Fruit fly (Drosophila melanogaster) whole organism, embryonic: ENCODE data around the gene CkIIbeta.

Source experiments
- Aef1 ChIP-seq: fragments of 200-800 bp; sonication (Bioruptor generic); IDR thresholded peaks from 3 replicates; pipeline ENCODE4 v1.3.6; 2022; ENCODE audit warnings: missing biosample characterization, missing genetic modification characterization
- Atf3 ChIP-seq: fragments of 200-800 bp; sonication (Bioruptor generic); optimal IDR thresholded peaks from 3 replicates; lab custom pipeline; 2016; ENCODE audit warnings: missing biosample characterization, missing genetic modification characterization
- CG10959 ChIP-seq: fragments of 200-800 bp; sonication (Bioruptor generic); IDR thresholded peaks from 2 replicates; pipeline ENCODE4 v1.3.6; 2022; ENCODE audit warnings: missing biosample characterization, missing genetic modification characterization
- CG11093 ChIP-seq: fragments of 200-800 bp; sonication (Bioruptor generic); IDR thresholded peaks from 3 replicates; pipeline ENCODE4 v1.3.6; 2022; ENCODE audit warnings: missing biosample characterization, missing genetic modification characterization
- CG11456 ChIP-seq: fragments of 200-800 bp; sonication (Bioruptor generic); IDR thresholded peaks from 3 replicates; pipeline ENCODE4 v1.3.6; 2022; ENCODE audit warnings: missing biosample characterization, missing genetic modification characterization
- CG15073 ChIP-seq: fragments of 200-800 bp; sonication (Bioruptor generic); optimal IDR thresholded peaks from 2 replicates; lab custom pipeline; 2016; ENCODE audit warnings: missing biosample characterization, missing genetic modification characterization
- CG16779 ChIP-seq: fragments of 200-800 bp; sonication (Bioruptor generic); IDR thresholded peaks from 2 replicates; pipeline ENCODE4 v1.3.6; 2022; ENCODE audit warnings: missing biosample characterization, missing genetic modification characterization
- CG17912 ChIP-seq: fragments of 200-800 bp; sonication (Bioruptor generic); optimal IDR thresholded peaks from 2 replicates; lab custom pipeline; 2018; ENCODE audit warnings: missing biosample characterization, mild to moderate bottlenecking, missing genetic modification characterization
- CG2129 ChIP-seq: fragments of 200-800 bp; sonication (Bioruptor generic); IDR thresholded peaks from 2 replicates; pipeline ENCODE4 v1.3.6; 2022; ENCODE audit warnings: missing biosample characterization, missing genetic modification characterization; ENCODE audit not compliant: partially characterized antibody
- CG31365 ChIP-seq: fragments of 200-800 bp; sonication (Bioruptor generic); optimal IDR thresholded peaks from 2 replicates; lab custom pipeline; 2018; ENCODE audit warnings: missing biosample characterization, mild to moderate bottlenecking, missing genetic modification characterization
- CG6272 ChIP-seq: fragments of 200-800 bp; sonication (Bioruptor generic); IDR thresholded peaks from 2 replicates; pipeline ENCODE4 v1.3.6; 2022; ENCODE audit warnings: missing biosample characterization, missing genetic modification characterization
- CG6854 ChIP-seq: fragments of 200-800 bp; sonication (Bioruptor generic); optimal IDR thresholded peaks from 3 replicates; lab custom pipeline; 2017; ENCODE audit warnings: missing biosample characterization, mild to moderate bottlenecking, missing genetic modification characterization
- CG8765 ChIP-seq: fragments of 200-800 bp; sonication (Bioruptor generic); IDR thresholded peaks from 2 replicates; pipeline ENCODE4 v1.3.6; 2022; ENCODE audit warnings: missing biosample characterization, missing genetic modification characterization
- Chrac-16 ChIP-seq: fragments of 200-800 bp; sonication (Bioruptor generic); optimal IDR thresholded peaks from 3 replicates; lab custom pipeline; 2016; ENCODE audit warnings: missing biosample characterization, missing genetic modification characterization
- CrebB ChIP-seq: fragments of 200-800 bp; sonication (Bioruptor generic); optimal IDR thresholded peaks from 3 replicates; lab custom pipeline; 2018; ENCODE audit warnings: missing biosample characterization, mild to moderate bottlenecking, missing genetic modification characterization
- Dip2 ChIP-seq: fragments of 200-800 bp; sonication (Bioruptor generic); IDR thresholded peaks from 2 replicates; pipeline ENCODE4 v1.3.6; 2022; ENCODE audit warnings: missing biosample characterization, missing genetic modification characterization
- E2f1 ChIP-seq: fragments of 200-800 bp; sonication (Bioruptor generic); IDR thresholded peaks from 2 replicates; pipeline ENCODE4 v1.3.6; 2022; ENCODE audit warnings: missing biosample characterization, missing genetic modification characterization
- Eip74EF ChIP-seq, 2 experiments: fragments of 200-800 bp in 1 of 2; fragments of >200 bp in 1 of 2; sonication (Bioruptor generic) in 1 of 2; optimal IDR thresholded peaks; 2 replicates each; lab custom pipeline; 2017 to 2019; ENCODE audit warnings: missing biosample characterization in 2 of 2, missing genetic modification characterization in 2 of 2, mild to moderate bottlenecking in 1 of 2, moderate library complexity in 1 of 2
- Fer1 ChIP-seq: fragments of 200-800 bp; sonication (Bioruptor generic); optimal IDR thresholded peaks from 2 replicates; lab custom pipeline; 2017; ENCODE audit warnings: missing biosample characterization, mild to moderate bottlenecking, missing genetic modification characterization
- GATAe ChIP-seq: fragments of 200-800 bp; sonication (Bioruptor generic); conservative IDR thresholded peaks from 2 replicates; pipeline ENCODE4 v1.3.6; 2022; ENCODE audit warnings: missing biosample characterization, missing genetic modification characterization
- HLH54F ChIP-seq: fragments of 200-800 bp; sonication (Bioruptor generic); optimal IDR thresholded peaks from 3 replicates; lab custom pipeline; 2016; ENCODE audit warnings: missing biosample characterization, missing genetic modification characterization
- Hand ChIP-seq: fragments of 200-800 bp; sonication (Bioruptor generic); optimal IDR thresholded peaks from 2 replicates; lab custom pipeline; 2017; ENCODE audit warnings: mild to moderate bottlenecking, missing biosample characterization, missing genetic modification reagents, missing genetic modification characterization
- Hey ChIP-seq: fragments of 200-800 bp; sonication (Bioruptor generic); optimal IDR thresholded peaks from 3 replicates; lab custom pipeline; 2018; ENCODE audit warnings: missing biosample characterization, mild to moderate bottlenecking, missing genetic modification characterization
- Lhr ChIP-seq: fragments of 200-800 bp; sonication (Bioruptor generic); optimal IDR thresholded peaks from 3 replicates; lab custom pipeline; 2017; ENCODE audit warnings: mild to moderate bottlenecking, missing biosample characterization, missing genetic modification reagents, missing genetic modification characterization
- NC2α ChIP-seq: fragments of 200-800 bp; sonication (Bioruptor generic); optimal IDR thresholded peaks from 2 replicates; lab custom pipeline; 2016; ENCODE audit warnings: missing biosample characterization, missing genetic modification characterization
- Nf-YB ChIP-seq: fragments of 200-800 bp; sonication (Bioruptor generic); optimal IDR thresholded peaks from 3 replicates; lab custom pipeline; 2019; ENCODE audit warnings: missing biosample characterization, mild to moderate bottlenecking, missing genetic modification characterization, moderate library complexity
- Taf1 ChIP-seq: fragments of 200-800 bp; sonication (Bioruptor generic); IDR thresholded peaks from 2 replicates; pipeline ENCODE4 v1.3.6; 2022; ENCODE audit warnings: missing biosample characterization, missing genetic modification characterization
- Xrp1 ChIP-seq: fragments of 200-800 bp; sonication (Bioruptor generic); IDR thresholded peaks from 2 replicates; pipeline ENCODE4 v1.3.6; 2022; ENCODE audit warnings: missing biosample characterization, missing genetic modification characterization
- ash1 ChIP-seq: fragments of 200-800 bp; sonication (Bioruptor generic); optimal IDR thresholded peaks from 2 replicates; lab custom pipeline; 2018; ENCODE audit warnings: missing biosample characterization, mild to moderate bottlenecking, missing genetic modification characterization
- cad ChIP-seq: fragments of >200 bp; optimal IDR thresholded peaks from 2 replicates; lab custom pipeline; 2017; ENCODE audit warnings: missing biosample characterization, missing genetic modification characterization
- dan ChIP-seq: fragments of 200-800 bp; sonication (Bioruptor generic); IDR thresholded peaks from 2 replicates; pipeline ENCODE4 v1.3.6; 2022; ENCODE audit warnings: missing biosample characterization, missing genetic modification characterization
- dysf ChIP-seq: fragments of 200-800 bp; sonication (Bioruptor generic); IDR thresholded peaks from 3 replicates; pipeline ENCODE4 v1.3.6; 2022; ENCODE audit warnings: missing biosample characterization, missing genetic modification characterization
- ems ChIP-seq: fragments of 200-800 bp; sonication (Bioruptor generic); optimal IDR thresholded peaks from 3 replicates; lab custom pipeline; 2016; ENCODE audit warnings: missing biosample characterization, missing genetic modification characterization
- exex ChIP-seq: fragments of 200-800 bp; sonication (Bioruptor generic); optimal IDR thresholded peaks from 4 replicates; lab custom pipeline; 2018; ENCODE audit warnings: missing biosample characterization, mild to moderate bottlenecking, missing genetic modification characterization, moderate library complexity
- fd102C ChIP-seq: fragments of 200-800 bp; sonication (Bioruptor generic); optimal IDR thresholded peaks from 2 replicates; lab custom pipeline; 2018; ENCODE audit warnings: missing biosample characterization, mild to moderate bottlenecking, missing genetic modification characterization, moderate library complexity
- gsb ChIP-seq: fragments of 200-800 bp; sonication (Bioruptor generic); IDR thresholded peaks from 2 replicates; pipeline ENCODE4 v1.3.6; 2022; ENCODE audit warnings: missing biosample characterization, missing genetic modification characterization
- gt ChIP-seq: fragments of 200-800 bp; sonication (Bioruptor generic); IDR thresholded peaks from 2 replicates; pipeline ENCODE4 v1.3.6; 2022; ENCODE audit warnings: missing biosample characterization, missing genetic modification characterization
- her ChIP-seq: fragments of 200-800 bp; sonication (Bioruptor generic); optimal IDR thresholded peaks from 2 replicates; lab custom pipeline; 2016; ENCODE audit warnings: missing biosample characterization, missing genetic modification characterization
- inv ChIP-seq: fragments of 200-800 bp; sonication (Bioruptor generic); IDR thresholded peaks from 2 replicates; pipeline ENCODE4 v1.3.6; 2022; ENCODE audit warnings: missing biosample characterization, missing genetic modification characterization; ENCODE audit not compliant: partially characterized antibody
- jigr1 ChIP-seq: fragments of 200-800 bp; sonication (Bioruptor generic); IDR thresholded peaks from 3 replicates; pipeline ENCODE4 v1.3.6; 2022; ENCODE audit warnings: missing biosample characterization, missing genetic modification characterization
- kah ChIP-seq: fragments of 200-800 bp; sonication (Bioruptor generic); optimal IDR thresholded peaks from 2 replicates; lab custom pipeline; 2018; ENCODE audit warnings: missing biosample characterization, mild to moderate bottlenecking, missing genetic modification characterization
- kay ChIP-seq: fragments of 200-800 bp; sonication (Bioruptor generic); optimal IDR thresholded peaks from 2 replicates; lab custom pipeline; 2016; ENCODE audit warnings: missing biosample characterization, missing genetic modification characterization
- mam ChIP-seq: fragments of 200-800 bp; sonication (Bioruptor generic); optimal IDR thresholded peaks from 3 replicates; lab custom pipeline; 2016; ENCODE audit warnings: missing biosample characterization, missing genetic modification characterization
- pb ChIP-seq: fragments of 200-800 bp; sonication (Bioruptor generic); optimal IDR thresholded peaks from 3 replicates; lab custom pipeline; 2016; ENCODE audit warnings: missing biosample characterization, missing genetic modification characterization
- peb ChIP-seq: fragments of 200-800 bp; sonication (Bioruptor generic); IDR thresholded peaks from 2 replicates; pipeline ENCODE4 v1.3.6; 2022; ENCODE audit warnings: missing biosample characterization, missing genetic modification characterization
- repo ChIP-seq: fragments of 200-800 bp; sonication (Bioruptor generic); optimal IDR thresholded peaks from 2 replicates; lab custom pipeline; 2016; ENCODE audit warnings: missing biosample characterization, missing genetic modification characterization
- sisA ChIP-seq: fragments of 200-800 bp; sonication (Bioruptor generic); IDR thresholded peaks from 2 replicates; pipeline ENCODE4 v1.3.6; 2022; ENCODE audit warnings: missing biosample characterization, missing genetic modification characterization
- tup ChIP-seq: fragments of 200-800 bp; sonication (Bioruptor generic); optimal IDR thresholded peaks from 2 replicates; lab custom pipeline; 2016; ENCODE audit warnings: missing biosample characterization, mild to moderate bottlenecking, missing genetic modification characterization, moderate library complexity
- twi ChIP-seq: fragments of 200-800 bp; optimal IDR thresholded peaks from 2 replicates; lab custom pipeline; 2019; ENCODE audit warnings: missing biosample characterization, mild to moderate bottlenecking, missing genetic modification characterization, moderate library complexity
- unpg ChIP-seq: fragments of 200-800 bp; sonication (Bioruptor generic); optimal IDR thresholded peaks from 3 replicates; lab custom pipeline; 2018; ENCODE audit warnings: missing biosample characterization, mild to moderate bottlenecking, missing genetic modification characterization, moderate library complexity
- wek ChIP-seq: fragments of 200-800 bp; sonication (Bioruptor generic); optimal IDR thresholded peaks from 3 replicates; lab custom pipeline; 2018; ENCODE audit warnings: missing biosample characterization, mild to moderate bottlenecking, missing genetic modification characterization, moderate library complexity

Gene CkIIbeta

dm6 chrX:11846049-11846718 is 53.9 kb downstream of the CkIIbeta start, which contains the start of gene CG15740 (continued):
- TF ChIP-seq Eip74EF (GFP tag; optimal IDR thresholded peaks at IDR 0.05; lab: Kevin White, UChicago): peak in 1 of 2 experiments; percentile 3
- no peak for TF ChIP-seq cad
- no peak for TF ChIP-seq CG8765 (GFP tag; lab: Robert Waterston, UW)
- TF ChIP-seq CG15073 (GFP tag; lab: Kevin White, UChicago): no peak
- no peak for TF ChIP-seq ash1
- peak; percentile 39; the same call in 1 of the 2 replicates for TF ChIP-seq Xrp1 (GFP tag; lab: Robert Waterston, UW)
- no peak for TF ChIP-seq Nf-YB (GFP tag; lab: Kevin White, UChicago)
- no peak for TF ChIP-seq ems (GFP tag; lab: Kevin White, UChicago)
- TF ChIP-seq CG6854 (GFP tag; lab: Kevin White, UChicago): no peak
- TF ChIP-seq CrebB (tag; lab: Kevin White, UChicago): no peak
- TF ChIP-seq CG6272: no peak
- TF ChIP-seq CG31365 (tag; lab: Kevin White, UChicago): no peak
- no peak for TF ChIP-seq peb (GFP tag; lab: Robert Waterston, UW)
- no peak for TF ChIP-seq Taf1 (GFP tag; lab: Robert Waterston, UW)
- TF ChIP-seq kah: no peak
- no peak for TF ChIP-seq CG17912 (GFP tag; lab: Kevin White, UChicago)
- peak; percentile 77 for TF ChIP-seq dysf (GFP tag; lab: Robert Waterston, UW)
- no peak for TF ChIP-seq CG10959 (GFP tag; lab: Robert Waterston, UW)
- TF ChIP-seq sisA (GFP tag; lab: Robert Waterston, UW): peak; percentile 71
- no peak for TF ChIP-seq gt
- peak; percentile 16 for TF ChIP-seq unpg (GFP tag; lab: Kevin White, UChicago)
- TF ChIP-seq CG11093 (GFP tag; lab: Robert Waterston, UW): peak; percentile 40; the same call in 1 of the 3 replicates
- peak; percentile 10 for TF ChIP-seq Fer1 (GFP tag; lab: Kevin White, UChicago)
- no peak for TF ChIP-seq kay (GFP tag; lab: Kevin White, UChicago)
- no peak for TF ChIP-seq exex (tag; lab: Kevin White, UChicago)
- no peak for TF ChIP-seq CG2129
- no peak for TF ChIP-seq CG16779 (GFP tag; lab: Robert Waterston, UW)
- no peak for TF ChIP-seq twi (tag; lab: Kevin White, UChicago)
- TF ChIP-seq Dip2 (GFP tag; lab: Robert Waterston, UW): no peak
- no peak for TF ChIP-seq Hand (GFP tag; lab: Kevin White, UChicago)
- no peak for TF ChIP-seq inv (GFP tag; lab: Robert Waterston, UW)
- no peak for TF ChIP-seq dan
- TF ChIP-seq NC2α: no peak
- TF ChIP-seq pb: no peak
- TF ChIP-seq tup (GFP tag; lab: Kevin White, UChicago): no peak
- no peak for TF ChIP-seq her (GFP tag; lab: Kevin White, UChicago)
- TF ChIP-seq CG11456 (GFP tag; lab: Robert Waterston, UW): 0 out of 3 replicates have a peak, but pooled peaks have one; percentile 9
- TF ChIP-seq mam (GFP tag; lab: Kevin White, UChicago): peak; percentile 23
- TF ChIP-seq Atf3 (GFP tag; lab: Kevin White, UChicago): no peak
- no peak for TF ChIP-seq Lhr (GFP tag; lab: Kevin White, UChicago)
- TF ChIP-seq jigr1 (GFP tag; lab: Robert Waterston, UW): peak; percentile 21; the same call in 1 of the 3 replicates
- TF ChIP-seq Chrac-16 (GFP tag; lab: Kevin White, UChicago): peak; percentile 8
- no peak for TF ChIP-seq repo (GFP tag; lab: Kevin White, UChicago)
- TF ChIP-seq Hey (tag; lab: Kevin White, UChicago): no peak
- no peak for TF ChIP-seq fd102C (GFP tag; lab: Kevin White, UChicago)
- TF ChIP-seq HLH54F (GFP tag; lab: Kevin White, UChicago): no peak
- 0 out of 2 replicates have a peak, but pooled peaks have one; percentile 44 for TF ChIP-seq E2f1 (GFP tag; lab: Robert Waterston, UW)
- TF ChIP-seq gsb (GFP tag; lab: Robert Waterston, UW): 0 out of 2 replicates have a peak, but pooled peaks have one; percentile 35
- peak; percentile 63 for TF ChIP-seq Aef1 (GFP tag; lab: Robert Waterston, UW)
- TF ChIP-seq GATAe (GFP tag; lab: Robert Waterston, UW): no peak
- no peak for TF ChIP-seq wek (GFP tag; lab: Kevin White, UChicago)
